Worm (Caenorhabditis elegans) whole organism, L3 larva: Measurements from ENCODE around the gene F56C9.6.

Source experiments
- aly-2 ChIP-seq: fragments of 150-350 bp; optimal IDR thresholded peaks from 2 replicates; lab custom pipeline; 2014; ENCODE audit warnings: missing biosample characterization, missing genetic modification characterization
- ama-1 ChIP-seq: fragments of 150-350 bp; optimal IDR thresholded peaks from 2 replicates; lab custom pipeline; 2018
- ceh-16 ChIP-seq: sonication (generic microtip); optimal IDR thresholded peaks from 2 replicates; lab custom pipeline; 2017; ENCODE audit warnings: missing biosample characterization, missing genetic modification characterization
- ceh-82 ChIP-seq: fragments of 150-350 bp; optimal IDR thresholded peaks from 2 replicates; lab custom pipeline; 2014; ENCODE audit warnings: missing biosample characterization, missing genetic modification characterization
- ceh-9 ChIP-seq: sonication (generic microtip); optimal IDR thresholded peaks from 2 replicates; lab custom pipeline; 2018; ENCODE audit warnings: missing biosample characterization, missing genetic modification characterization
- egl-27 ChIP-seq: sonication (generic microtip); optimal IDR thresholded peaks from 4 replicates; lab custom pipeline; 2017; ENCODE audit warnings: missing biosample characterization, missing genetic modification reagents, missing genetic modification characterization
- egl-5 ChIP-seq: fragments of 150-350 bp; optimal IDR thresholded peaks from 2 replicates; lab custom pipeline; 2017; ENCODE audit warnings: missing biosample characterization, missing genetic modification reagents, missing genetic modification characterization, inconsistent platforms
- elt-1 ChIP-seq: fragments of 150-350 bp; optimal IDR thresholded peaks from 2 replicates; lab custom pipeline; 2014; ENCODE audit warnings: missing biosample characterization, missing genetic modification characterization
- elt-2 ChIP-seq: sonication (generic microtip); optimal IDR thresholded peaks from 2 replicates; lab custom pipeline; 2016; ENCODE audit warnings: missing genetic modification reagents, mild to moderate bottlenecking, missing genetic modification characterization, missing compliant biosample characterization
- elt-3 ChIP-seq, 3 experiments: fragments of 150-350 bp in 1 of 3; sonication (generic microtip) in 2 of 3; optimal IDR thresholded peaks; 2 replicates in 2 of 3; 4 replicates in 1 of 3; lab custom pipeline; 2014 to 2017; ENCODE audit warnings: missing biosample characterization in 3 of 3, missing genetic modification characterization in 3 of 3
- eor-1 ChIP-seq, 2 experiments: fragments of 150-350 bp; optimal IDR thresholded peaks; 2 replicates each; lab custom pipeline; 2014 to 2018; ENCODE audit warnings: missing biosample characterization in 2 of 2, missing genetic modification characterization in 2 of 2
- fkh-10 ChIP-seq: sonication (generic microtip); optimal IDR thresholded peaks from 2 replicates; lab custom pipeline; 2017; ENCODE audit warnings: missing biosample characterization, missing genetic modification reagents, missing genetic modification characterization
- fkh-2 ChIP-seq: fragments of 150-350 bp; optimal IDR thresholded peaks from 2 replicates; lab custom pipeline; 2014; ENCODE audit warnings: missing biosample characterization, missing genetic modification reagents, missing genetic modification characterization
- fos-1 ChIP-seq: fragments of 150-350 bp; optimal IDR thresholded peaks from 2 replicates; lab custom pipeline; 2014; ENCODE audit warnings: missing biosample characterization, missing genetic modification characterization
- hmg-11 ChIP-seq: sonication (generic microtip); optimal IDR thresholded peaks from 2 replicates; lab custom pipeline; 2016; ENCODE audit warnings: missing genetic modification characterization, missing compliant biosample characterization
- jun-1 ChIP-seq: fragments of 150-350 bp; optimal IDR thresholded peaks from 2 replicates; lab custom pipeline; 2014; ENCODE audit warnings: missing biosample characterization, missing genetic modification reagents, missing genetic modification characterization
- lin-15B ChIP-seq: fragments of 150-350 bp; optimal IDR thresholded peaks from 2 replicates; lab custom pipeline; 2014; ENCODE audit warnings: missing biosample characterization, missing genetic modification characterization
- lin-39 ChIP-seq: fragments of 150-350 bp; optimal IDR thresholded peaks from 2 replicates; lab custom pipeline; 2018; ENCODE audit warnings: missing biosample characterization, missing genetic modification reagents, missing genetic modification characterization
- lsy-12 ChIP-seq: sonication (generic microtip); optimal IDR thresholded peaks from 2 replicates; lab custom pipeline; 2016; ENCODE audit warnings: mild to moderate bottlenecking, missing genetic modification characterization, missing compliant biosample characterization
- mdl-1 ChIP-seq: fragments of 150-350 bp; optimal IDR thresholded peaks from 2 replicates; lab custom pipeline; 2014; ENCODE audit warnings: missing biosample characterization, missing genetic modification characterization
- nfya-1 ChIP-seq: sonication (generic microtip); optimal IDR thresholded peaks from 2 replicates; lab custom pipeline; 2017; ENCODE audit warnings: missing genetic modification characterization, mild to moderate bottlenecking, missing compliant biosample characterization, antibody characterized with exemption, moderate library complexity; ENCODE audit not compliant: insufficient read depth
- nhr-11 ChIP-seq: fragments of 150-350 bp; optimal IDR thresholded peaks from 2 replicates; lab custom pipeline; 2014; ENCODE audit warnings: missing biosample characterization, missing genetic modification characterization
- nhr-12 ChIP-seq: fragments of 150-350 bp; optimal IDR thresholded peaks from 2 replicates; lab custom pipeline; 2014; ENCODE audit warnings: missing biosample characterization, missing genetic modification characterization
- nhr-23 ChIP-seq: fragments of 150-350 bp; optimal IDR thresholded peaks from 2 replicates; lab custom pipeline; 2014; ENCODE audit warnings: missing biosample characterization, missing genetic modification reagents, missing genetic modification characterization
- nhr-237 ChIP-seq: fragments of 150-350 bp; optimal IDR thresholded peaks from 2 replicates; lab custom pipeline; 2014; ENCODE audit warnings: missing biosample characterization, missing genetic modification characterization
- nhr-25 ChIP-seq: sonication (generic microtip); optimal IDR thresholded peaks from 2 replicates; lab custom pipeline; 2017; ENCODE audit warnings: missing biosample characterization, missing genetic modification characterization
- nhr-67 ChIP-seq: fragments of 150-350 bp; optimal IDR thresholded peaks from 2 replicates; lab custom pipeline; 2014; ENCODE audit warnings: missing biosample characterization, missing genetic modification characterization
- nhr-77 ChIP-seq: fragments of 150-350 bp; optimal IDR thresholded peaks from 2 replicates; lab custom pipeline; 2014; ENCODE audit warnings: missing biosample characterization, missing genetic modification characterization
- pha-4 ChIP-seq: fragments of 150-350 bp; optimal IDR thresholded peaks from 2 replicates; lab custom pipeline; 2014; ENCODE audit warnings: missing biosample characterization, missing genetic modification reagents, missing genetic modification characterization
- pqm-1 ChIP-seq: fragments of 150-350 bp; optimal IDR thresholded peaks from 2 replicates; lab custom pipeline; 2017; ENCODE audit warnings: missing biosample characterization, missing genetic modification characterization, inconsistent platforms
- skn-1 ChIP-seq: fragments of 150-350 bp; optimal IDR thresholded peaks from 2 replicates; lab custom pipeline; 2014; ENCODE audit warnings: missing biosample characterization, missing genetic modification characterization
- snpc-4 ChIP-seq: fragments of 150-350 bp; optimal IDR thresholded peaks from 2 replicates; lab custom pipeline; 2014; ENCODE audit warnings: missing biosample characterization, missing genetic modification characterization
- tbx-2 ChIP-seq: sonication (generic microtip); optimal IDR thresholded peaks from 2 replicates; lab custom pipeline; 2016; ENCODE audit warnings: mild to moderate bottlenecking, missing genetic modification characterization, missing compliant biosample characterization
- unc-39 ChIP-seq: sonication (generic microtip); optimal IDR thresholded peaks from 4 replicates; lab custom pipeline; 2017; ENCODE audit warnings: missing biosample characterization, missing genetic modification characterization
- unc-62 ChIP-seq: fragments of 150-350 bp; sonication (generic microtip); optimal IDR thresholded peaks from 4 replicates; lab custom pipeline; 2014; ENCODE audit warnings: missing biosample characterization, missing genetic modification reagents, missing genetic modification characterization
- zag-1 ChIP-seq: fragments of 150-350 bp; optimal IDR thresholded peaks from 2 replicates; lab custom pipeline; 2014; ENCODE audit warnings: missing biosample characterization, missing genetic modification characterization
- ztf-4 ChIP-seq: fragments of 150-350 bp; optimal IDR thresholded peaks from 2 replicates; lab custom pipeline; 2014; ENCODE audit warnings: missing biosample characterization, missing genetic modification characterization

Gene F56C9.6

ce11 chrIII:7353871-7354270 lies 43.3 kb upstream of the F56C9.6 start, which contains the start of gene F08F8.9:
F08F8.9 (minus strand) TSS chrIII:7353971.
- TF ChIP-seq fos-1: no peak
- TF ChIP-seq nhr-11: no peak
- peak; percentile 4 for TF ChIP-seq pha-4 (tag; lab: Kevin White, UChicago)
- no peak for TF ChIP-seq ama-1 (lab: Kevin White, UChicago)
- TF ChIP-seq nfya-1 (tag; lab: Kevin White, UChicago): no peak
- TF ChIP-seq nhr-25: no peak
- no peak for TF ChIP-seq ceh-9 (tag; lab: Kevin White, UChicago)
- peak; percentile 1 for TF ChIP-seq elt-2 (tag; lab: Kevin White, UChicago)
- no peak for TF ChIP-seq lin-39

- no peak for TF ChIP-seq pqm-1 (tag; lab: Kevin White, UChicago)
- TF ChIP-seq aly-2 (tag; lab: Kevin White, UChicago): no peak
- no peak for TF ChIP-seq lin-15B
- no peak for TF ChIP-seq ztf-4 (tag; lab: Kevin White, UChicago)
- no peak for TF ChIP-seq tbx-2
- no peak for TF ChIP-seq eor-1 (tag; optimal IDR thresholded peaks at IDR 0.05; lab: Kevin White, UChicago)
- TF ChIP-seq ceh-16 (tag; lab: Kevin White, UChicago): no peak
- TF ChIP-seq snpc-4 (tag; lab: Kevin White, UChicago): no peak
These were observed 38.5 kb upstream of the F56C9.6 start, which contains the start of gene gos-28 for ce11 chrIII:7349075-7349474. gos-28 (minus strand) TSS chrIII:7349175.

- no peak for TF ChIP-seq fos-1
- no peak for TF ChIP-seq nhr-12 (tag; lab: Kevin White, UChicago)
- TF ChIP-seq egl-5 (tag; lab: Kevin White, UChicago): no peak
- no peak for TF ChIP-seq nhr-23 (tag; lab: Kevin White, UChicago)
- no peak for TF ChIP-seq pqm-1 (tag; lab: Kevin White, UChicago)
- TF ChIP-seq nhr-237: no peak
- no peak for TF ChIP-seq ceh-16 (tag; lab: Kevin White, UChicago)
- no peak for TF ChIP-seq fkh-2
- no peak for TF ChIP-seq aly-2 (tag; lab: Kevin White, UChicago)
- TF ChIP-seq unc-62 (GFP tag; lab: Kevin White, UChicago): no peak
- TF ChIP-seq ceh-9 (tag; lab: Kevin White, UChicago): no peak
- TF ChIP-seq zag-1 (tag; lab: Kevin White, UChicago): no peak
- TF ChIP-seq jun-1 (tag; lab: Kevin White, UChicago): no peak
- TF ChIP-seq unc-39 (tag; lab: Kevin White, UChicago): no peak
- no peak for TF ChIP-seq eor-1 (tag; optimal IDR thresholded peaks at IDR 0.05; lab: Kevin White, UChicago)
- no peak for TF ChIP-seq nhr-25
- no peak for TF ChIP-seq nhr-67
These were observed 36.5 kb upstream of the F56C9.6 start, which contains the start of gene F08F8.7 for ce11 chrIII:7347049-7347448. F08F8.7 (minus strand) TSS chrIII:7347149.

- no peak for TF ChIP-seq nhr-12 (tag; lab: Kevin White, UChicago)
- TF ChIP-seq jun-1 (tag; lab: Kevin White, UChicago): no peak
- TF ChIP-seq elt-1 (tag; lab: Kevin White, UChicago): no peak
- no peak for TF ChIP-seq eor-1 (tag; optimal IDR thresholded peaks at IDR 0.05; lab: Kevin White, UChicago)
- no peak for TF ChIP-seq ceh-82 (tag; lab: Kevin White, UChicago)
- no peak for TF ChIP-seq snpc-4 (tag; lab: Kevin White, UChicago)
- no peak for TF ChIP-seq egl-5 (tag; lab: Kevin White, UChicago)
- no peak for TF ChIP-seq elt-2 (tag; lab: Kevin White, UChicago)
- TF ChIP-seq nhr-25: no peak
- TF ChIP-seq nhr-67: no peak
- no peak for TF ChIP-seq fkh-10 (GFP tag; lab: Kevin White, UChicago)
- no peak for TF ChIP-seq nhr-11
- no peak for TF ChIP-seq pha-4 (tag; lab: Kevin White, UChicago)
- no peak for TF ChIP-seq unc-39 (tag; lab: Kevin White, UChicago)
- TF ChIP-seq nfya-1 (tag; lab: Kevin White, UChicago): no peak
- TF ChIP-seq nhr-77: no peak
- no peak for TF ChIP-seq hmg-11 (tag; lab: Kevin White, UChicago)
- no peak for TF ChIP-seq pqm-1 (tag; lab: Kevin White, UChicago)
- no peak for TF ChIP-seq nhr-23 (tag; lab: Kevin White, UChicago)
These were observed 32.8 kb upstream of the F56C9.6 start, which contains the start of gene F08F8.6 for ce11 chrIII:7343389-7343788. F08F8.6 (plus strand) TSS chrIII:7343689.

- TF ChIP-seq ceh-16 (tag; lab: Kevin White, UChicago) (no peak), lin-15B (no peak), egl-5 (tag; lab: Kevin White, UChicago) (no peak), skn-1 (no peak), eor-1 (tag; optimal IDR thresholded peaks at IDR 0.05; lab: Kevin White, UChicago) (no peak), mdl-1 (tag; lab: Kevin White, UChicago) (no peak), lsy-12 (tag; lab: Kevin White, UChicago) (no peak), elt-1 (tag; lab: Kevin White, UChicago) (no peak), nhr-67 (no peak), nhr-237 (no peak), ceh-82 (tag; lab: Kevin White, UChicago) (no peak), nhr-77 (no peak), unc-39 (tag; lab: Kevin White, UChicago) (no peak), egl-27 (tag; lab: Kevin White, UChicago) (no peak), aly-2 (tag; lab: Kevin White, UChicago) (no peak), nhr-25 (no peak), elt-3 (tag; optimal IDR thresholded peaks at IDR 0.05; lab: Kevin White, UChicago) (no peak)
These were observed 28.6 kb upstream of the F56C9.6 start for ce11 chrIII:7339138-7339537.
